Worm (Caenorhabditis elegans): ENCODE results near the gene R102.10.

ce11 chrIV:10750041-10750440 lies 44.8 kb downstream of the R102.10 start, which contains the start of gene T25B9.1:
- no peak for TF ChIP-seq ceh-90 (tag; optimal IDR thresholded peaks at IDR 0.05)
- TF ChIP-seq unc-130 (tag; optimal IDR thresholded peaks at IDR 0.05), result no peak
- TF ChIP-seq lin-39 (tag; optimal IDR thresholded peaks at IDR 0.05), result no peak
- TF ChIP-seq zag-1 (tag; optimal IDR thresholded peaks at IDR 0.05), result no peak
- TF ChIP-seq lsy-2 (tag; optimal IDR thresholded peaks at IDR 0.05), result no peak
- no peak for TF ChIP-seq dpl-1 (GFP tag; optimal IDR thresholded peaks at IDR 0.05)
- TF ChIP-seq unc-98 (GFP tag; IDR thresholded peaks at IDR 0.05), result no peak
- no peak for TF ChIP-seq ama-1 (optimal IDR thresholded peaks at IDR 0.05)
- no peak for TF ChIP-seq nhr-237 (tag; optimal IDR thresholded peaks at IDR 0.05)
- no peak for TF ChIP-seq nhr-47 (tag; optimal IDR thresholded peaks at IDR 0.05)
- no peak for TF ChIP-seq ceh-82 (tag; optimal IDR thresholded peaks at IDR 0.05)
- TF ChIP-seq aha-1 (tag; optimal IDR thresholded peaks at IDR 0.05), result no peak
- no peak for TF ChIP-seq F16B12.6 (tag; optimal IDR thresholded peaks at IDR 0.05)
- no peak for TF ChIP-seq pqm-1 (tag; optimal IDR thresholded peaks at IDR 0.05)
